Fruit fly (Drosophila melanogaster) whole organism, embryonic: Measurements from ENCODE around the gene Cyp6d4.

Experiments used
- B-H2 ChIP-seq: fragments of 200-800 bp; sonication (Bioruptor generic); optimal IDR thresholded peaks from 2 replicates; lab custom pipeline; 2018; ENCODE audit warnings: missing biosample characterization, mild to moderate bottlenecking, missing genetic modification characterization
- BEAF-32 ChIP-seq: fragments of 200-800 bp; sonication (Bioruptor generic); optimal IDR thresholded peaks from 3 replicates; lab custom pipeline; 2017; ENCODE audit warnings: missing biosample characterization, missing genetic modification characterization, mild to moderate bottlenecking, moderate library complexity, missing genetic modification reagents
- Blimp-1 ChIP-seq: fragments of 200-800 bp; sonication (Bioruptor generic); optimal IDR thresholded peaks from 3 replicates; lab custom pipeline; 2018; ENCODE audit warnings: missing biosample characterization, missing genetic modification characterization, mild to moderate bottlenecking, moderate library complexity, missing genetic modification reagents
- CG10209 ChIP-seq: fragments of 200-800 bp; sonication (Bioruptor generic); optimal IDR thresholded peaks from 3 replicates; lab custom pipeline; 2017; ENCODE audit warnings: missing biosample characterization, mild to moderate bottlenecking, missing genetic modification characterization, missing genetic modification reagents
- CG12104 ChIP-seq: fragments of 200-800 bp; sonication (Bioruptor generic); optimal IDR thresholded peaks from 3 replicates; lab custom pipeline; 2016; ENCODE audit warnings: missing biosample characterization, missing genetic modification characterization
- CG12236 ChIP-seq: fragments of 200-800 bp; sonication (Bioruptor generic); optimal IDR thresholded peaks from 2 replicates; lab custom pipeline; 2016; ENCODE audit warnings: missing biosample characterization, missing genetic modification characterization
- CG12299 ChIP-seq: fragments of 200-800 bp; sonication (Bioruptor generic); optimal IDR thresholded peaks from 2 replicates; lab custom pipeline; 2018; ENCODE audit warnings: missing biosample characterization, mild to moderate bottlenecking, missing genetic modification characterization
- CG13296 ChIP-seq: fragments of 200-800 bp; sonication (Bioruptor generic); optimal IDR thresholded peaks from 3 replicates; lab custom pipeline; 2018; ENCODE audit warnings: missing biosample characterization, mild to moderate bottlenecking, missing genetic modification characterization
- CG13424 ChIP-seq: fragments of 200-800 bp; sonication (Bioruptor generic); optimal IDR thresholded peaks from 2 replicates; lab custom pipeline; 2019; ENCODE audit warnings: missing biosample characterization, mild to moderate bottlenecking, missing genetic modification characterization, moderate library complexity
- CG1603 ChIP-seq: fragments of 200-800 bp; sonication (Bioruptor generic); optimal IDR thresholded peaks from 2 replicates; lab custom pipeline; 2019; ENCODE audit warnings: missing biosample characterization, mild to moderate bottlenecking, missing genetic modification characterization, moderate library complexity
- CG16815 ChIP-seq: fragments of 200-800 bp; sonication (Bioruptor generic); optimal IDR thresholded peaks from 3 replicates; lab custom pipeline; 2017; ENCODE audit warnings: missing biosample characterization, mild to moderate bottlenecking, missing genetic modification characterization
- CG17186 ChIP-seq: fragments of 200-800 bp; sonication (Bioruptor generic); optimal IDR thresholded peaks from 3 replicates; lab custom pipeline; 2017; ENCODE audit warnings: missing biosample characterization, missing genetic modification reagents, missing genetic modification characterization
- CG2889 ChIP-seq: fragments of 200-800 bp; sonication (Bioruptor generic); IDR thresholded peaks from 3 replicates; pipeline ENCODE4 v1.3.6; 2022; ENCODE audit warnings: missing biosample characterization, missing genetic modification characterization
- CG3726 ChIP-seq: fragments of 200-800 bp; sonication (Bioruptor generic); IDR thresholded peaks from 3 replicates; pipeline ENCODE4, ENCODE4 v1.3.6; 2022; ENCODE audit warnings: missing biosample characterization, missing genetic modification characterization
- CG5953 ChIP-seq: fragments of 200-800 bp; sonication (Bioruptor generic); IDR thresholded peaks from 2 replicates; pipeline ENCODE4 v1.3.6; 2022; ENCODE audit warnings: missing biosample characterization, missing genetic modification characterization
- CG6813 ChIP-seq: fragments of 200-800 bp; sonication (Bioruptor generic); optimal IDR thresholded peaks from 2 replicates; lab custom pipeline; 2017; ENCODE audit warnings: missing biosample characterization, missing genetic modification characterization, mild to moderate bottlenecking, moderate library complexity, missing genetic modification reagents
- CG6854 ChIP-seq: fragments of 200-800 bp; sonication (Bioruptor generic); optimal IDR thresholded peaks from 3 replicates; lab custom pipeline; 2017; ENCODE audit warnings: missing biosample characterization, mild to moderate bottlenecking, missing genetic modification characterization
- CG8089 ChIP-seq: fragments of 200-800 bp; sonication (Bioruptor generic); optimal IDR thresholded peaks from 3 replicates; lab custom pipeline; 2016; ENCODE audit warnings: missing biosample characterization, missing genetic modification characterization
- CG9215 ChIP-seq: fragments of 200-800 bp; sonication (Bioruptor generic); IDR thresholded peaks from 2 replicates; pipeline ENCODE4 v1.3.6; 2022; ENCODE audit warnings: missing biosample characterization, missing genetic modification characterization
- D ChIP-seq, 2 experiments: fragments of 200-800 bp in 1 of 2; fragments of >200 bp in 1 of 2; sonication (Bioruptor generic) in 1 of 2; optimal IDR thresholded peaks; 2 replicates in 1 of 2; 3 replicates in 1 of 2; lab custom pipeline; 2017; ENCODE audit warnings: mild to moderate bottlenecking in 1 of 2, missing biosample characterization in 1 of 2, missing genetic modification characterization in 1 of 2, missing genetic modification reagents in 1 of 2
- Ets65A ChIP-seq: fragments of 200-800 bp; sonication (Bioruptor generic); peaks from one replicate; lab custom pipeline; 2016; ENCODE audit warnings: missing biosample characterization, missing genetic modification characterization
- Fer3 ChIP-seq: fragments of 200-800 bp; sonication (Bioruptor generic); optimal IDR thresholded peaks from 2 replicates; lab custom pipeline; 2018; ENCODE audit warnings: missing biosample characterization, mild to moderate bottlenecking, missing genetic modification characterization, moderate library complexity
- Gsc ChIP-seq: fragments of 200-800 bp; sonication (Bioruptor generic); IDR thresholded peaks from 2 replicates; pipeline ENCODE4 v1.3.6; 2022; ENCODE audit warnings: missing biosample characterization, missing genetic modification characterization
- Hand ChIP-seq: fragments of 200-800 bp; sonication (Bioruptor generic); optimal IDR thresholded peaks from 2 replicates; lab custom pipeline; 2017; ENCODE audit warnings: mild to moderate bottlenecking, missing biosample characterization, missing genetic modification reagents, missing genetic modification characterization
- Hsf ChIP-seq: fragments of 200-800 bp; sonication (Bioruptor generic); optimal IDR thresholded peaks from 3 replicates; lab custom pipeline; 2016; ENCODE audit warnings: missing biosample characterization, missing genetic modification characterization
- Side ChIP-seq: fragments of 200-800 bp; sonication (Bioruptor generic); optimal IDR thresholded peaks from 2 replicates; lab custom pipeline; 2016; ENCODE audit warnings: missing biosample characterization, missing genetic modification characterization
- Ssrp ChIP-seq: fragments of 200-800 bp; sonication (Bioruptor generic); optimal IDR thresholded peaks from 2 replicates; lab custom pipeline; 2018; ENCODE audit warnings: missing biosample characterization, mild to moderate bottlenecking, missing genetic modification characterization, moderate library complexity
- Xbp1 ChIP-seq: fragments of 200-800 bp; sonication (Bioruptor generic); optimal IDR thresholded peaks from 3 replicates; lab custom pipeline; 2016; ENCODE audit warnings: missing biosample characterization, mild to moderate bottlenecking, missing genetic modification characterization
- Xrp1 ChIP-seq: fragments of 200-800 bp; sonication (Bioruptor generic); IDR thresholded peaks from 2 replicates; pipeline ENCODE4 v1.3.6; 2022; ENCODE audit warnings: missing biosample characterization, missing genetic modification characterization
- bcd ChIP-seq: fragments of 200-800 bp; sonication (Bioruptor generic); optimal IDR thresholded peaks from 2 replicates; lab custom pipeline; 2017; ENCODE audit warnings: missing biosample characterization, mild to moderate bottlenecking, missing genetic modification characterization
- br ChIP-seq: fragments of >200 bp; optimal IDR thresholded peaks from 2 replicates; lab custom pipeline; 2017
- eyg ChIP-seq: fragments of 200-800 bp; sonication (Bioruptor generic); optimal IDR thresholded peaks from 3 replicates; lab custom pipeline; 2016; ENCODE audit warnings: missing biosample characterization, missing genetic modification characterization
- insv ChIP-seq, 2 experiments: fragments of 200-800 bp; sonication (Bioruptor generic); optimal IDR thresholded peaks; 3 replicates each; lab custom pipeline; 2016 to 2018; ENCODE audit warnings: missing biosample characterization in 2 of 2, missing genetic modification characterization in 2 of 2
- kay ChIP-seq: fragments of 200-800 bp; sonication (Bioruptor generic); optimal IDR thresholded peaks from 2 replicates; lab custom pipeline; 2016; ENCODE audit warnings: missing biosample characterization, missing genetic modification characterization
- lov ChIP-seq, 2 experiments: fragments of 200-800 bp in 1 of 2; fragments of >200 bp in 1 of 2; sonication (Bioruptor generic) in 1 of 2; IDR thresholded peaks in 1 of 2; optimal IDR thresholded peaks in 1 of 2; 2 replicates in 1 of 2; 3 replicates in 1 of 2; pipeline versions ENCODE4 v1.3.6 to Lab custom; 2017 to 2022; ENCODE audit warnings: missing biosample characterization in 1 of 2, missing genetic modification characterization in 1 of 2
- mirr ChIP-seq: fragments of 200-800 bp; sonication (Bioruptor generic); optimal IDR thresholded peaks from 3 replicates; lab custom pipeline; 2018; ENCODE audit warnings: missing biosample characterization, mild to moderate bottlenecking, missing genetic modification characterization
- prd ChIP-seq, 3 experiments: fragments of >200 bp in 2 of 3; fragments of 200-800 bp in 1 of 3; sonication (Bioruptor generic) in 1 of 3; optimal IDR thresholded peaks in 2 of 3; IDR thresholded peaks in 1 of 3; 2 replicates in 2 of 3; 3 replicates in 1 of 3; pipeline versions ENCODE4 v1.3.6 to Lab custom; 2017 to 2022; ENCODE audit warnings: missing biosample characterization in 1 of 3, missing genetic modification characterization in 1 of 3
- rib ChIP-seq: fragments of 200-800 bp; sonication (Bioruptor generic); IDR thresholded peaks from 2 replicates; pipeline ENCODE4 v1.3.6; 2022; ENCODE audit warnings: missing biosample characterization, missing genetic modification characterization
- run ChIP-seq: fragments of 200-800 bp; sonication (Bioruptor generic); optimal IDR thresholded peaks from 3 replicates; lab custom pipeline; 2018; ENCODE audit warnings: missing biosample characterization, mild to moderate bottlenecking, missing genetic modification characterization
- sim ChIP-seq: fragments of 200-800 bp; sonication (Bioruptor generic); IDR thresholded peaks from 2 replicates; pipeline ENCODE4 v1.3.6; 2022; ENCODE audit warnings: missing biosample characterization, missing genetic modification characterization
- slbo ChIP-seq: fragments of 200-800 bp; sonication (Bioruptor generic); IDR thresholded peaks from 2 replicates; pipeline ENCODE4 v1.3.6; 2022; ENCODE audit warnings: missing biosample characterization, missing genetic modification characterization
- sqz ChIP-seq: fragments of 200-800 bp; sonication (Bioruptor generic); optimal IDR thresholded peaks from 3 replicates; lab custom pipeline; 2018; ENCODE audit warnings: missing biosample characterization, mild to moderate bottlenecking, missing genetic modification characterization
- stc ChIP-seq: fragments of 200-800 bp; sonication (Bioruptor generic); IDR thresholded peaks from 2 replicates; pipeline ENCODE4 v1.3.6; 2022; ENCODE audit warnings: missing biosample characterization, missing genetic modification characterization
- sug ChIP-seq: fragments of 200-800 bp; optimal IDR thresholded peaks from 2 replicates; lab custom pipeline; 2019; ENCODE audit warnings: missing biosample characterization, mild to moderate bottlenecking, missing genetic modification characterization, moderate library complexity
- tll ChIP-seq, 2 experiments: fragments of 200-800 bp in 1 of 2; fragments of >200 bp in 1 of 2; sonication (Bioruptor generic) in 1 of 2; optimal IDR thresholded peaks; 2 replicates each; lab custom pipeline; 2017 to 2019; ENCODE audit warnings: missing biosample characterization in 2 of 2, missing genetic modification characterization in 2 of 2, mild to moderate bottlenecking in 1 of 2, moderate library complexity in 1 of 2
- trem ChIP-seq: fragments of 200-800 bp; optimal IDR thresholded peaks from 3 replicates; lab custom pipeline; 2019; ENCODE audit warnings: missing biosample characterization, mild to moderate bottlenecking, missing genetic modification characterization, moderate library complexity
- twi ChIP-seq: fragments of 200-800 bp; optimal IDR thresholded peaks from 2 replicates; lab custom pipeline; 2019; ENCODE audit warnings: missing biosample characterization, mild to moderate bottlenecking, missing genetic modification characterization, moderate library complexity
- unpg ChIP-seq: fragments of 200-800 bp; sonication (Bioruptor generic); optimal IDR thresholded peaks from 3 replicates; lab custom pipeline; 2018; ENCODE audit warnings: missing biosample characterization, mild to moderate bottlenecking, missing genetic modification characterization, moderate library complexity

Gene Cyp6d4

dm6 chr3R:22667284-22667958 lies 30.7 kb upstream of the Cyp6d4 start (continued):
- no peak for TF ChIP-seq D (optimal IDR thresholded peaks at IDR 0.05; lab: Kevin White, UChicago)
- TF ChIP-seq D (GFP tag; optimal IDR thresholded peaks at IDR 0.05; lab: Kevin White, UChicago): peak; percentile 87
- TF ChIP-seq CG13424 (tag; lab: Kevin White, UChicago): peak; percentile 80
- TF ChIP-seq br: no peak
- peak; percentile 40; the same call in 1 of the 3 replicates for TF ChIP-seq CG2889 (GFP tag; lab: Robert Waterston, UW)
- peak; percentile 55 for TF ChIP-seq CG9215 (GFP tag; lab: Robert Waterston, UW)
- peak; percentile 85 for TF ChIP-seq Xrp1
- no peak for TF ChIP-seq Hand (GFP tag; lab: Kevin White, UChicago)
- no peak for TF ChIP-seq lov (optimal IDR thresholded peaks at IDR 0.05; lab: Kevin White, UChicago)
- no peak for TF ChIP-seq lov (GFP tag; IDR thresholded peaks at IDR 0.05; lab: Robert Waterston, UW)
- TF ChIP-seq Ssrp: peak; percentile 90
- TF ChIP-seq stc (GFP tag; lab: Robert Waterston, UW): peak; percentile 86
- peak; percentile 84 for TF ChIP-seq unpg (GFP tag; lab: Kevin White, UChicago)
- no peak for TF ChIP-seq B-H2
- TF ChIP-seq Blimp-1 (GFP tag; lab: Kevin White, UChicago): peak; percentile 98
- no peak for TF ChIP-seq mirr (GFP tag; lab: Kevin White, UChicago)
- TF ChIP-seq CG12236 (GFP tag; lab: Kevin White, UChicago): peak; percentile 38
- peak; percentile 63; the same call in 2 of the 3 replicates for TF ChIP-seq CG3726
- peak; percentile 68 for TF ChIP-seq CG13296 (GFP tag; lab: Kevin White, UChicago)
- peak; percentile 62 for TF ChIP-seq Gsc
- TF ChIP-seq slbo (GFP tag; lab: Robert Waterston, UW): peak; percentile 60
- peak; percentile 66 for TF ChIP-seq CG6813 (GFP tag; lab: Kevin White, UChicago)
- peak; percentile 32 for TF ChIP-seq CG17186 (GFP tag; lab: Kevin White, UChicago)
- peak; percentile 33 for TF ChIP-seq CG6854
- no peak for TF ChIP-seq CG12299 (tag; lab: Kevin White, UChicago)
- TF ChIP-seq tll (GFP tag; optimal IDR thresholded peaks at IDR 0.05; lab: Kevin White, UChicago): no peak
- 0 out of 2 replicates have a peak, but pooled peaks have one; percentile 20 for TF ChIP-seq sim (GFP tag; lab: Robert Waterston, UW)
- no peak for TF ChIP-seq insv (GFP tag; optimal IDR thresholded peaks at IDR 0.05; lab: Kevin White, UChicago)
- no peak for TF ChIP-seq prd (optimal IDR thresholded peaks at IDR 0.05; lab: Kevin White, UChicago)
- peak; percentile 77 for TF ChIP-seq prd (GFP tag; IDR thresholded peaks at IDR 0.05; lab: Robert Waterston, UW)
- TF ChIP-seq rib: no peak
- TF ChIP-seq twi: peak; percentile 46
- peak; percentile 83 for TF ChIP-seq sqz (GFP tag; lab: Kevin White, UChicago)
- peak; percentile 92 for TF ChIP-seq trem
- TF ChIP-seq run (tag; lab: Kevin White, UChicago): peak; percentile 66
- TF ChIP-seq Xbp1: peak; percentile 77
- peak; percentile 57 for TF ChIP-seq CG8089 (GFP tag; lab: Kevin White, UChicago)
- TF ChIP-seq Fer3: peak; percentile 81
- TF ChIP-seq CG12104 (GFP tag; lab: Kevin White, UChicago): peak; percentile 58
- TF ChIP-seq CG1603 (tag; lab: Kevin White, UChicago): peak; percentile 15
- TF ChIP-seq bcd (GFP tag; lab: Kevin White, UChicago): peak; percentile 87
- peak; percentile 32 for TF ChIP-seq eyg (GFP tag; lab: Kevin White, UChicago)
- TF ChIP-seq CG16815 (GFP tag; lab: Kevin White, UChicago): peak; percentile 67
- peak; percentile 95 for TF ChIP-seq Ets65A (GFP tag; lab: Kevin White, UChicago)
- no peak for TF ChIP-seq BEAF-32 (GFP tag; lab: Kevin White, UChicago)
- TF ChIP-seq CG5953 (GFP tag; lab: Robert Waterston, UW): peak; percentile 50; the same call in 1 of the 2 replicates
- peak; percentile 77 for TF ChIP-seq CG10209 (GFP tag; lab: Kevin White, UChicago)
- TF ChIP-seq Hsf: peak; percentile 72
- TF ChIP-seq Side (GFP tag; lab: Kevin White, UChicago): peak; percentile 38
- TF ChIP-seq sug (tag; lab: Kevin White, UChicago): peak; percentile 35
- peak; percentile 70 for TF ChIP-seq kay (GFP tag; lab: Kevin White, UChicago)
